Fruit fly (Drosophila melanogaster): ENCODE data around the gene CG46468.

The CG46468 gene

dm6 chr2L:9576269-9576933 is 11.2 kb upstream of the CG46468 start, which contains the start of gene Mtpalpha (continued):
- no peak for TF ChIP-seq CG1233 (GFP tag; optimal IDR thresholded peaks at IDR 0.05)
- no peak for TF ChIP-seq CG8924 (tag; optimal IDR thresholded peaks at IDR 0.05)
- TF ChIP-seq dimm (GFP tag; IDR thresholded peaks at IDR 0.05) = no peak
- TF ChIP-seq D19B (GFP tag; optimal IDR thresholded peaks at IDR 0.05) = no peak
- TF ChIP-seq nau (GFP tag; optimal IDR thresholded peaks at IDR 0.05) = no peak
- no peak for TF ChIP-seq fd102C (GFP tag; optimal IDR thresholded peaks at IDR 0.05)
- peak; percentile 37 for TF ChIP-seq CG17912 (GFP tag; optimal IDR thresholded peaks at IDR 0.05)
- TF ChIP-seq C15 (GFP tag; IDR thresholded peaks at IDR 0.05) = no peak; the same call in 2 of the 3 replicates
- TF ChIP-seq cwo (GFP tag; optimal IDR thresholded peaks at IDR 0.05) = no peak
- no peak for TF ChIP-seq CG8281 (tag; optimal IDR thresholded peaks at IDR 0.05)
- no peak for TF ChIP-seq br (optimal IDR thresholded peaks at IDR 0.05)
- no peak for TF ChIP-seq pan (optimal IDR thresholded peaks at IDR 0.05)
- TF ChIP-seq pan (GFP tag; optimal IDR thresholded peaks at IDR 0.05 in 1 of 2, IDR thresholded peaks at IDR 0.05 in 1 of 2) = peak in 1 of 2 experiments; percentile 18
- no peak for TF ChIP-seq CG6272 (GFP tag; IDR thresholded peaks at IDR 0.05)
- TF ChIP-seq CG11696 (GFP tag; IDR thresholded peaks at IDR 0.05) = no peak
- TF ChIP-seq trem (tag; optimal IDR thresholded peaks at IDR 0.05) = peak; percentile 6
- peak; percentile 33; the same call in 1 of the 2 replicates for TF ChIP-seq lmd (GFP tag; IDR thresholded peaks at IDR 0.05)
- peak; percentile 56 for TF ChIP-seq Myb (GFP tag; optimal IDR thresholded peaks at IDR 0.05)
- peak in 1 of 3 experiments; percentile 40 for TF ChIP-seq Stat92E (GFP tag; optimal IDR thresholded peaks at IDR 0.05)
- TF ChIP-seq insv (GFP tag; optimal IDR thresholded peaks at IDR 0.05) = peak in 1 of 2 experiments; percentile 41
- no peak for TF ChIP-seq en (GFP tag; optimal IDR thresholded peaks at IDR 0.05)
- no peak for TF ChIP-seq sna (GFP tag; IDR thresholded peaks at IDR 0.05; ENCODE audit: partially characterized antibody)
- TF ChIP-seq Gsc (GFP tag; IDR thresholded peaks at IDR 0.05) = no peak
- no peak for TF ChIP-seq grau (tag; optimal IDR thresholded peaks at IDR 0.05)
- TF ChIP-seq gcm (GFP tag; optimal IDR thresholded peaks at IDR 0.05) = no peak
- TF ChIP-seq BtbVII (GFP tag; optimal IDR thresholded peaks at IDR 0.05) = peak; percentile 23
- no peak for TF ChIP-seq CG1647 (GFP tag; optimal IDR thresholded peaks at IDR 0.05)
- no peak for TF ChIP-seq CG14050 (GFP tag; IDR thresholded peaks at IDR 0.05)
- TF ChIP-seq Awh (GFP tag; IDR thresholded peaks at IDR 0.05) = no peak
- TF ChIP-seq Mad (GFP tag; optimal IDR thresholded peaks at IDR 0.05) = no peak
- TF ChIP-seq Drgx (GFP tag; IDR thresholded peaks at IDR 0.05) = peak; percentile 90
- TF ChIP-seq hth (optimal IDR thresholded peaks at IDR 0.05) = no peak
- TF ChIP-seq kni (GFP tag; optimal IDR thresholded peaks at IDR 0.05) = no peak
- 0 out of 4 replicates have a peak, but pooled peaks have one; percentile 20 for TF ChIP-seq Gug (GFP tag; IDR thresholded peaks at IDR 0.05)
- peak; percentile 74 for TF ChIP-seq Hmr (GFP tag; optimal IDR thresholded peaks at IDR 0.05)
- TF ChIP-seq nerfin-1 (tag; optimal IDR thresholded peaks at IDR 0.05) = peak; percentile 16
- no peak for TF ChIP-seq CG6654 (GFP tag; optimal IDR thresholded peaks at IDR 0.05)
- no peak for TF ChIP-seq crc (GFP tag; optimal IDR thresholded peaks at IDR 0.05)
- TF ChIP-seq scrt (GFP tag; optimal IDR thresholded peaks at IDR 0.05) = peak; percentile 99
- no peak for TF ChIP-seq Hr51 (GFP tag; optimal IDR thresholded peaks at IDR 0.05)
- TF ChIP-seq MESR4 (GFP tag; optimal IDR thresholded peaks at IDR 0.05) = peak; percentile 46
- TF ChIP-seq Bgb (GFP tag; IDR thresholded peaks at IDR 0.05; ENCODE audit: partially characterized antibody) = no peak; the same call in 1 of the 2 replicates
- peak; percentile 12; the same call in 1 of the 2 replicates for TF ChIP-seq bbx (GFP tag; IDR thresholded peaks at IDR 0.05; ENCODE audit: partially characterized antibody)
- peak; percentile 32; the same call in 1 of the 2 replicates for TF ChIP-seq CG10366 (GFP tag; IDR thresholded peaks at IDR 0.05)
- TF ChIP-seq CG4404 (GFP tag; IDR thresholded peaks at IDR 0.05) = no peak; the same call in 1 of the 2 replicates
- peak in 1 of 2 experiments; percentile 4 for TF ChIP-seq Eip74EF (GFP tag; optimal IDR thresholded peaks at IDR 0.05)
- TF ChIP-seq CG17612 (GFP tag; IDR thresholded peaks at IDR 0.05) = no peak
- TF ChIP-seq CG31224 (GFP tag; IDR thresholded peaks at IDR 0.05) = no peak
- peak; percentile 43 for TF ChIP-seq Hr3 (GFP tag; optimal IDR thresholded peaks at IDR 0.05)
- TF ChIP-seq CG14667 (GFP tag; IDR thresholded peaks at IDR 0.05) = no peak
